Fruit fly (Drosophila melanogaster) Kc167 (cell line): Measurements from ENCODE around the gene CG7264.

Experiments used
- Myc ChIP-seq: fragments of >200 bp; optimal IDR thresholded peaks from 2 replicates; lab custom pipeline; 2017; ENCODE audit warnings: missing external identifiers
- Sin3A ChIP-seq: fragments of >200 bp; optimal IDR thresholded peaks from 2 replicates; lab custom pipeline; 2018; ENCODE audit warnings: missing external identifiers
- h ChIP-seq: fragments of >200 bp; optimal IDR thresholded peaks from 3 replicates; lab custom pipeline; 2018; ENCODE audit warnings: missing external identifiers
- insv ChIP-seq: fragments of >200 bp; optimal IDR thresholded peaks from 3 replicates; lab custom pipeline; 2018; ENCODE audit warnings: missing external identifiers
- psq ChIP-seq: fragments of >200 bp; optimal IDR thresholded peaks from 2 replicates; lab custom pipeline; 2017; ENCODE audit warnings: missing external identifiers
- ttk ChIP-seq: sonication (Bioruptor generic); optimal IDR thresholded peaks from 2 replicates; lab custom pipeline; 2017; ENCODE audit warnings: missing external identifiers

Gene CG7264

DNA sequence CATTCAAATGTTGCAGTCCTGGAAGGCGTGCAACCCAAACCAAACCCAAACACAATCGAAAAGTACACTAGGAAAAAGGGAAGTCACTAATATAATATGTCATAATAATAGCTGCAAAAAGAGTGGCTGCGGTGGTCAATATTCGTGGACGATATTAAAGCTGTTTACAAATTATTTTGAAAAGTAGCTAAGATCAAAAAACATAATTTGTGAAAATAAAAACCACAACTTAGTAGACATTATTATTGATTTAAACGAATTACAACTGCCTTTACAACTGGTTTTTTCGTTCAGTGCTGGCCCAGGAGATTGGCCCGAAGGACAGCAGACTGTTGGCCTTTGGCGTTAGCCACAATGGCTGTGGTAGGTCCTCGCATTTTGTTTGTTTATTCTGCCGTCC is 29.9 kb downstream of the CG7264 start:
- no peak for TF ChIP-seq psq (lab: Kevin White, UChicago)
- no peak for TF ChIP-seq ttk (lab: Kevin White, UChicago)
- no peak for TF ChIP-seq Myc (lab: Kevin White, UChicago)
- no peak for TF ChIP-seq insv (lab: Kevin White, UChicago)
- TF ChIP-seq h (lab: Kevin White, UChicago), result no peak
- TF ChIP-seq Sin3A (lab: Kevin White, UChicago), result no peak

DNA sequence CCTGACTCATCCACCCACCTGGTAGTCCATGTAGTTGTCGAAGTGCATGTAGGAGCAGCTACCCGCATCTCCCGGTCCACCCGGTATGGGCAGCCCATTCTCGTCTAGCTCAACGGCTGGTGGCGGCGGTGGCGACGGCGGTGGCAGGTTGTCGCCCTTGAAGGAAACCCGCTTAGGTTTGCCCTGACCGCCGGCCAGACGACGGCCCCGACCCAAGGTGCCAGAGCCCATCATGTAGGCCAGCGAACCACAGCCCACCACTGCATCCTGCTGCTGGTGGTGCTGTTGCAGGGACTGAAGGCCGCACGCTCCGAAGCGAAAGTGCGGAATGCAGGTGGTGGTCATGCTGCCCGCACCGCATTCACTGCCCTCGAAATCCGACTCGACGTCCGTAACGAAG is 33.4 kb downstream of the CG7264 start:
- TF ChIP-seq ttk (lab: Kevin White, UChicago) (no peak), h (lab: Kevin White, UChicago) (no peak), Myc (lab: Kevin White, UChicago) (no peak), psq (lab: Kevin White, UChicago) (no peak), insv (lab: Kevin White, UChicago) (no peak), Sin3A (lab: Kevin White, UChicago) (no peak)

- no peak for TF ChIP-seq ttk (lab: Kevin White, UChicago)
- no peak for TF ChIP-seq insv (lab: Kevin White, UChicago)
- no peak for TF ChIP-seq Sin3A (lab: Kevin White, UChicago)
These were observed 34.8 kb downstream of the CG7264 start for dm6 chr3L:11863587-11863986.

DNA sequence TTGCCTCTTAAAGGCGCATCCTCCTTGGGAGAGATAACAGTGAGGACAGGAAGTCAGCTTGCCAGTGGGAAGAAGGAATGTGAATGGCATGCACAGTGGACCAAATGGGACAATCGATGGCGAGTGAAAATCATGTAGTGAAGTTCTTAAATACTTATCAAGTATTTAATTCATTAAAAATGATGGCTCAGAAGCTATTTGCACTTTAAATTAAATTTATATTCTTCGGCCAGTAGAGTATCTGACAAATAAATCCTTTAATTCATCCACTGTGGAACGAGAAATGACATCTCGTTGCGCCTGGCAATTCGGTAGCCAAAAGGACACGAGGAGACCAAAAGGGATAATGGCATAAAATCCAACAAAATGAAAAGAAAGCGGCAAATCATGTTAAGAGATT is 40.5 kb downstream of the CG7264 start:
- no peak for TF ChIP-seq Myc (lab: Kevin White, UChicago)
- no peak for TF ChIP-seq Sin3A (lab: Kevin White, UChicago)
- no peak for TF ChIP-seq insv (lab: Kevin White, UChicago)
- no peak for TF ChIP-seq h (lab: Kevin White, UChicago)
- no peak for TF ChIP-seq psq (lab: Kevin White, UChicago)
- TF ChIP-seq ttk (lab: Kevin White, UChicago), result no peak

DNA sequence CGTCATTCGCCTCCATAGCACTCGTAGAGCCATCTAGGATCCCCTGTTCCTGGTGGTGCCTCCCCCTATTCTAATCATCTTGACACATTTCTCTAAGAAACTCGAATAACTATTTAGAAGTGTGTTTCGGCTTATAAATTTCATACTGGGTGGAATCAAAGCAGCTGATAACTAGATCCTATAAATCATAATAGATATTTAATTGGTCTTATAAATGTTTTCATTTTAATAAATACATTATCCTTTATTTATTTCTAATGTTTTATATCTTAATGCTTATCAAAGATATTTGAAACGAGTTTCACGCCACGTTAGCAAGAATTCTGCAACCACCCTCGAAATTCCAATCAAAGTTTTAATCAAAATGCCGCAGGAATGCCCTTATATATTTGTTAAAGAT is 42.4 kb downstream of the CG7264 start, which contains the start of gene CG5906:
TSS of gene CG5906 (minus strand) at position 101 of the 400 bp plus-strand sequence.
- TF ChIP-seq ttk (lab: Kevin White, UChicago), result no peak

DNA sequence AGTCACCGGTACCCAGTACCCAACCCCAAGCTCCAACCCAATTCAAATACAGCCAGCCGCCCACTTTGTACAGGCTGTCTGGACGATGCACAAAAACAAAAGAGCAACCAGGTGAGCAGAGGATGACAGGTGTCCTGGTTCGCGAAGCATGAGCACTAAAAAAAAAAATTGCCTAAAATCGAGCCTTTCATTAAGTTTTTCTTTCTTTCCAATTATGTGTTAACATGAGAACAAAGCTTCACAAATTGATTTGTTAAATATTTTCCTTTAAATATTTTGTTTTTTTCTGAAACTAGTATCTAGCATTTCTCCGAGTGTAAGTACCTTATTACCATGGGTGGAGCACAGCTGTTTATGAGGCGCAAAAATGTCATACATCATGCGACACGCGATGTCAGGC is 45.9 kb downstream of the CG7264 start:
- no peak for TF ChIP-seq insv (lab: Kevin White, UChicago)
- TF ChIP-seq Sin3A (lab: Kevin White, UChicago), result no peak
- no peak for TF ChIP-seq ttk (lab: Kevin White, UChicago)
- no peak for TF ChIP-seq psq (lab: Kevin White, UChicago)
- no peak for TF ChIP-seq Myc (lab: Kevin White, UChicago)
- no peak for TF ChIP-seq h (lab: Kevin White, UChicago)

dm6 chr3L:11876036-11876435 is 47.2 kb downstream of the CG7264 start:
- no peak for TF ChIP-seq psq (lab: Kevin White, UChicago)
- no peak for TF ChIP-seq insv (lab: Kevin White, UChicago)
- no peak for TF ChIP-seq Sin3A (lab: Kevin White, UChicago)
- TF ChIP-seq Myc (lab: Kevin White, UChicago), result no peak
- no peak for TF ChIP-seq h (lab: Kevin White, UChicago)
- no peak for TF ChIP-seq ttk (lab: Kevin White, UChicago)

DNA sequence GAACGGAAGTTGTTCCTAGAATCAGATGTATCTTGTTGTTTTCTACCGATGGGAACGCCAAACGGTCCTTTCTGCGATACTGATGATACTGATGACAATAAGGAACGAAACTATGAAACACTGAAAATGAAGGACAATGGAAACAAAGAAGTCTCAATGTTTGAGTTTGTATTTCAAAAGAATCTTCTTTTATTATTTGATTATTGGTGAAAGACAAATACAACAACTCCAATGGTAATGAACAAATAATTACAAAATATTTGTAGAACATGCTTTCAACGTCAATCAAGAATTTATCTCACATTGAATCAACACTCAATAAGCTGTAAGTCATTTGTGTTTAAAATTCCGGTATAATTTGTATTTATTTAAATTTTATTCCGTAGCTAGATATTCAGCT is 50.0 kb downstream of the CG7264 start, which contains the start of gene Sprn:
TSS of gene Sprn (plus strand) at position 301 of the 400 bp plus-strand sequence.
- TF ChIP-seq Sin3A (lab: Kevin White, UChicago), result no peak
- no peak for TF ChIP-seq insv (lab: Kevin White, UChicago)
- no peak for TF ChIP-seq ttk (lab: Kevin White, UChicago)
- TF ChIP-seq h (lab: Kevin White, UChicago), result no peak
- TF ChIP-seq psq (lab: Kevin White, UChicago), result no peak
- no peak for TF ChIP-seq Myc (lab: Kevin White, UChicago)
